Fruit fly (Drosophila melanogaster): Measurements from ENCODE around the gene CG9175.

DNA sequence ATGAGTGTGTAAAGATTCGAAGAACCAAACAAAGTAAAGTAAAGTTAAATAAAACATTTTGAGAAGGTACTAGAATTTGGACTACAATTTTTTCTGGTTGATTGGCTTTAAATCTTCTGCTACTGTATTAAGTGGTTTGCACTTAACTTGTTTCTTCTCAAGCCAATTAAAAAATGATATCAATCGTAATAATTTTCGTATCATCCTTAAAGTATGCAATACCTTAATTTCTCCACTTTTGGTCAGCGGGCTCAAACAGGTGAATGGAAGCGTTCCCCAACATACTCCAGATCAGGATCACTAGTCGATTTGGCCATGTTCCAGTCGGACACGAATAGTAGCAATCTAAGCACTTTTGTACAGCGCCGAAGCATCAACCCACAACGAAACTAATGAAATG lies 24.9 kb downstream of the CG9175 start:
- TF ChIP-seq CG7045 (GFP tag; optimal IDR thresholded peaks at IDR 0.05), result no peak
- TF ChIP-seq pad (GFP tag; optimal IDR thresholded peaks at IDR 0.05), result no peak
- TF ChIP-seq toe (GFP tag; optimal IDR thresholded peaks at IDR 0.05), result no peak
- TF ChIP-seq bab1 (GFP tag; optimal IDR thresholded peaks at IDR 0.05), result no peak
- TF ChIP-seq Crg-1 (GFP tag; optimal IDR thresholded peaks at IDR 0.05), result no peak
- no peak for TF ChIP-seq CG33017 (tag; optimal IDR thresholded peaks at IDR 0.05)
- no peak for TF ChIP-seq ovo (GFP tag; optimal IDR thresholded peaks at IDR 0.05)
- TF ChIP-seq Mnt (GFP tag; optimal IDR thresholded peaks at IDR 0.05), result no peak
- TF ChIP-seq CG7101 (tag; optimal IDR thresholded peaks at IDR 0.05), result no peak
- no peak for TF ChIP-seq CG14711 (tag; optimal IDR thresholded peaks at IDR 0.05)
- no peak for TF ChIP-seq CG1620 (GFP tag; optimal IDR thresholded peaks at IDR 0.05)
- no peak for TF ChIP-seq Clk (GFP tag; optimal IDR thresholded peaks at IDR 0.05)
- no peak for TF ChIP-seq cnc (optimal IDR thresholded peaks at IDR 0.05)
- TF ChIP-seq CG11617 (GFP tag; optimal IDR thresholded peaks at IDR 0.05), result no peak
